Worm (Caenorhabditis elegans): Measurements from ENCODE around the gene R102.6.
A peak's percentile ranks its signal among the peaks of the same experiment; 100 is the strongest.
"Not testable (repeated sequence)": the region's sequence is repeated elsewhere in the genome, so short reads cannot be mapped to it uniquely, and the experiment has no call there.

The R102.6 gene

ce11 chrIV:10695203-10695602 lies 10.8 kb downstream of the R102.6 start, which contains the start of gene R102.4:
Gene R102.4, minus strand, starts transcription at chrIV:10695303.
- TF ChIP-seq mbf-1 (tag; optimal IDR thresholded peaks at IDR 0.05) = no peak
- no peak for TF ChIP-seq R02D3.7 (tag; optimal IDR thresholded peaks at IDR 0.05)
- TF ChIP-seq aly-2 (tag; optimal IDR thresholded peaks at IDR 0.05) = no peak
- no peak for TF ChIP-seq fos-1 (tag; optimal IDR thresholded peaks at IDR 0.05)
- no peak for TF ChIP-seq dmd-4 (tag; optimal IDR thresholded peaks at IDR 0.05)
- no peak for TF ChIP-seq ceh-82 (tag; optimal IDR thresholded peaks at IDR 0.05)
- no peak for TF ChIP-seq C34F6.9 (tag; optimal IDR thresholded peaks at IDR 0.05)
- no peak for TF ChIP-seq nhr-129 (tag; optimal IDR thresholded peaks at IDR 0.05)
- no peak for TF ChIP-seq sem-4 (tag; optimal IDR thresholded peaks at IDR 0.05)
- TF ChIP-seq blmp-1 (tag; optimal IDR thresholded peaks at IDR 0.05; ENCODE audit: insufficient read depth) = no peak
- no peak for TF ChIP-seq F13H6.1 (tag; optimal IDR thresholded peaks at IDR 0.05)
- TF ChIP-seq crh-2 (tag; optimal IDR thresholded peaks at IDR 0.05) = no peak
- no peak for TF ChIP-seq ZK546.5 (tag; optimal IDR thresholded peaks at IDR 0.05)
- no peak for TF ChIP-seq nhr-237 (tag; optimal IDR thresholded peaks at IDR 0.05)
- TF ChIP-seq mdl-1 (tag; optimal IDR thresholded peaks at IDR 0.05) = no peak

DNA sequence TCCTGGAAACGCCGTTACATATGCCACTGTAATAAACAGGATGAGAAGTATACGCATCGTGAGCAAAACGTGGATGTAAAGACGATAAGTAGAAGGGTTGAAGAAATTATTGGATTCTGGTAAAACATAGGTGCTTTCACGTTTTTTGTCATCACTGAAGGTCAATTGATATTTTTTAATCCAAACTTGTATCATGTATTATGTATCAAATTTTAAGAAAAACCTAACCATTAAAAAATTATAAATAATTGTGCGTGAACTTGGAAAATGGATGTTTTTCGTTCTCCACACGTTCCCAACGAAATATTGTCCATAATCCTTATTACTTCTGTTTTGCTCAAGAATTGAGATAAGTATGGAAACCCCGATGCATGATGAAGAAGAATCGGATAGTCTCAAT lies 15.9 kb downstream of the R102.6 start, which contains the start of gene R102.8:
Gene R102.8, minus strand, starts transcription at position 101 of the 400 bp plus-strand sequence.
- TF ChIP-seq nhr-10 (tag; optimal IDR thresholded peaks at IDR 0.05) = no peak
- no peak for TF ChIP-seq lin-13 (GFP tag; optimal IDR thresholded peaks at IDR 0.05)
- no peak for TF ChIP-seq C34F6.9 (tag; optimal IDR thresholded peaks at IDR 0.05)

DNA sequence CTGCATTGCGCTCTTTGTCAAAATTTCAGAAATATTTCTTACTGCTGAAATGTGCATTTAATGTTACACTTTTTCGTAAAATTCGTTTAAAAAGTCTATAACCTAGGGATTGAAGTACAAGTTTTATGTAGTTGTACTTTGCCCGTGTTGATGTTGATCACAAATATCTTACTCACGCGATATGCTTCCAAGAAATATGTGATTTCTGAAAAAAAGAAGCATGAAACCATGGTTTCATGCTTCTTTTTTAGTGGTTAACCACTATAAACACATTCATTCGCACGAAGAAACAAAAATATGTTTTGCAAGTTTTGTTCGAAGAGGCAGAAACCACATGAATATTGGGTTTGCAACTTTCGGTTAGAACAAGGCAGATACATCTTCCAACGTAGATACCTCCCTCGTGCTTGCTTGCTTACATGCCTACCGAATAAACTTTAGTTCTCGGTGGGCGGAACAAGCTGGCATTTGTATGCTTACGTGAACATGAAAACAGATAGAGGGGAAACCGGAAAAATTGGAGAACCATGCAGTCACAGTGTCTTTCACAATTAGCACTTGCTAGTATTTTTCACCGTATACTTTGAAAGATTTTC lies 16.9 kb downstream of the R102.6 start, which contains the start of gene R102.3:
Gene R102.3, plus strand, starts transcription at position 546 of the 596 bp plus-strand sequence.
- TF ChIP-seq unc-55 (GFP tag; optimal IDR thresholded peaks at IDR 0.05) = no peak
- no peak for TF ChIP-seq egl-27 (tag; optimal IDR thresholded peaks at IDR 0.05)
- peak; percentile 54 for TF ChIP-seq nhr-21 (tag; optimal IDR thresholded peaks at IDR 0.05)
- no peak for TF ChIP-seq blmp-1 (tag; optimal IDR thresholded peaks at IDR 0.05; ENCODE audit: insufficient read depth)
- no peak for TF ChIP-seq zag-1 (tag; optimal IDR thresholded peaks at IDR 0.05)

DNA sequence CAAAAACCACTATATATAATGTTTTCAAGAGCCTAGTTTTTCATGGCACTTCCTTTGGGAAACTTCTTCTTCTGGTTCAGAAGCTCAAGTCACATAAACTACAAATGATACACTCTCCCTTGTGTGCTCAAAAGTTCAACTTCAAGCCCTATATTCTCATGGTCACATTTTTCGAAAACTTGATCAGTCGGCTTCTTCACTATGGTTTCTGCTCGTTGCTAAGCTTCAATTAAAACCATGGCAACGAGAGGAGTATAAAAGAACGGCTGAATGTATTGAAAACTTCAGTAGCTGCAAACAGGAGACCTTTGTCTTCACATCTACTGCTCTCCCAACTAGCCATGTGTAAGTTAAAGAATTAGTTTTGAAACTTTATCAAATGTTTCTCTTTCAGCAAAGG lies 18.7 kb downstream of the R102.6 start, which contains the start of gene R102.2:
Gene R102.2, plus strand, starts transcription at position 301 of the 400 bp plus-strand sequence.
- not testable (repeated sequence) for TF ChIP-seq sma-9 (GFP tag; optimal IDR thresholded peaks at IDR 0.05); sma-9 (tag; optimal IDR thresholded peaks at IDR 0.05); nhr-21 (tag; optimal IDR thresholded peaks at IDR 0.05); F13H6.1 (tag; optimal IDR thresholded peaks at IDR 0.05)

DNA sequence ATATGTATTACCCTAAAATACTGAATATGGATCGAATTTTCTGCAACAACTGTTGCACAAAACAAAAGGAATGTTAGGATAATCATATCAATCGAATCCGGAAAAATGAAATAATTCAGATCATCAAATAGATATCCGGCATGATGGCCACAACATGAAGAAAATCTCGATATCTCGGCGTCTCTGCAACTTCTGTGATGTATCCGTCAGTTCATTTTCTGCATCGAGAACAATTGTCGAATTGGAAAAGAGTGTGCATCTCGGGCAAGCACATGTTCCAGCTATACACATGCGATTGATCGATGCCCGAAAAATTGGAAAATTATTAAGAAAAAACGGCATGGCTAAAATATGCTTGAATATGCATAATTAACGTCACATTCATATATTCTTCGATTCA lies 20.2 kb downstream of the R102.6 start, which contains the start of the genes K08C7.6 and R102.1:
Gene K08C7.6, minus strand, starts transcription at position 101 of the 400 bp plus-strand sequence.
Gene R102.1, plus strand, starts transcription at position 291 of the 400 bp plus-strand sequence.
- no peak for TF ChIP-seq lsy-2 (tag; optimal IDR thresholded peaks at IDR 0.05)

ce11 chrIV:10682155-10682749 lies 23.7 kb downstream of the R102.6 start, which contains the start of gene fmo-2:
Gene fmo-2, plus strand, starts transcription at chrIV:10682524.
- TF ChIP-seq nhr-12 (tag; optimal IDR thresholded peaks at IDR 0.05) (no peak), nhr-129 (tag; optimal IDR thresholded peaks at IDR 0.05) (peak; percentile 30), mdl-1 (tag; optimal IDR thresholded peaks at IDR 0.05) (peak in 1 of 2 experiments; percentile 22), F13H6.1 (tag; optimal IDR thresholded peaks at IDR 0.05) (no peak), lin-13 (GFP tag; optimal IDR thresholded peaks at IDR 0.05) (no peak), egl-27 (tag; optimal IDR thresholded peaks at IDR 0.05) (no peak), nhr-21 (tag; optimal IDR thresholded peaks at IDR 0.05) (peak; percentile 65), nhr-11 (tag; optimal IDR thresholded peaks at IDR 0.05) (no peak), ztf-1 (GFP tag; conservative IDR thresholded peaks at IDR 0.05) (no peak), nhr-237 (tag; optimal IDR thresholded peaks at IDR 0.05) (no peak), nhr-10 (tag; optimal IDR thresholded peaks at IDR 0.05) (no peak), ama-1 (optimal IDR thresholded peaks at IDR 0.05) (no peak), ztf-4 (tag; optimal IDR thresholded peaks at IDR 0.05) (no peak), sma-9 (GFP tag; optimal IDR thresholded peaks at IDR 0.05) (peak; percentile 66), sma-9 (tag; optimal IDR thresholded peaks at IDR 0.05) (no peak)

Data from whole organism, L2 larva.